Worm (Caenorhabditis elegans) whole organism, early embryonic: Measurements from ENCODE around the gene fipr-10.

Experiments used
- B0310.2 ChIP-seq: sonication (generic microtip); optimal IDR thresholded peaks from 2 replicates; lab custom pipeline; 2016; ENCODE audit warnings: mild to moderate bottlenecking, missing genetic modification characterization, missing compliant biosample characterization
- F13C5.2 ChIP-seq: sonication (generic microtip); optimal IDR thresholded peaks from 2 replicates; lab custom pipeline; 2017; ENCODE audit warnings: mild to moderate bottlenecking, missing genetic modification characterization, inconsistent platforms, missing compliant biosample characterization
- aly-1 ChIP-seq: sonication (generic microtip); optimal IDR thresholded peaks from 2 replicates; lab custom pipeline; 2016; ENCODE audit warnings: missing genetic modification characterization, missing compliant biosample characterization
- ama-1 ChIP-seq: fragments of 150-350 bp; optimal IDR thresholded peaks from 2 replicates; lab custom pipeline; 2014
- ceh-13 ChIP-seq: fragments of 200-800 bp; sonication (Bioruptor generic); optimal IDR thresholded peaks from 2 replicates; lab custom pipeline; 2018; ENCODE audit warnings: mild to moderate bottlenecking, missing genetic modification characterization, missing compliant biosample characterization
- ceh-36 ChIP-seq: sonication (generic microtip); optimal IDR thresholded peaks from 2 replicates; lab custom pipeline; 2016; ENCODE audit warnings: missing genetic modification characterization, inconsistent platforms, missing compliant biosample characterization
- ets-7 ChIP-seq: sonication (generic microtip); optimal IDR thresholded peaks from 2 replicates; lab custom pipeline; 2016; ENCODE audit warnings: missing genotype, missing genetic modification characterization, missing compliant biosample characterization
- flt-1 ChIP-seq: fragments of 200-800 bp; sonication (Bioruptor generic); IDR thresholded peaks from 2 replicates; pipeline ENCODE4 v1.3.6; 2022; ENCODE audit warnings: missing genetic modification characterization, missing compliant biosample characterization
- hmbx-1 ChIP-seq: sonication (generic microtip); optimal IDR thresholded peaks from 2 replicates; lab custom pipeline; 2016; ENCODE audit warnings: mild to moderate bottlenecking, missing genetic modification characterization, missing compliant biosample characterization
- hmg-4 ChIP-seq: fragments of 200-800 bp; sonication (Bioruptor generic); optimal IDR thresholded peaks from 2 replicates; lab custom pipeline; 2018; ENCODE audit warnings: mild to moderate bottlenecking, missing genetic modification characterization, missing compliant biosample characterization
- hnd-1 ChIP-seq: sonication (generic microtip); optimal IDR thresholded peaks from 2 replicates; lab custom pipeline; 2016; ENCODE audit warnings: missing genetic modification characterization, missing compliant biosample characterization
- pes-1 ChIP-seq: fragments of 200-800 bp; sonication (Bioruptor generic); IDR thresholded peaks from 2 replicates; pipeline ENCODE4 v1.3.6; 2022; ENCODE audit warnings: missing genetic modification reagents, missing genetic modification characterization, missing compliant biosample characterization
- scrt-1 ChIP-seq: fragments of 200-800 bp; sonication (Bioruptor generic); IDR thresholded peaks from 2 replicates; pipeline ENCODE4 v1.3.6; 2022; ENCODE audit warnings: missing genetic modification characterization, missing compliant biosample characterization
- sea-1 ChIP-seq: fragments of 200-800 bp; sonication (Bioruptor generic); conservative IDR thresholded peaks from 2 replicates; pipeline ENCODE4 v1.3.6; 2022; ENCODE audit warnings: missing genetic modification characterization, missing compliant biosample characterization
- tbx-11 ChIP-seq: fragments of 200-800 bp; sonication (Bioruptor generic); IDR thresholded peaks from 2 replicates; pipeline ENCODE4 v1.3.6; 2022; ENCODE audit warnings: missing genetic modification characterization, missing compliant biosample characterization
- tbx-37 ChIP-seq: fragments of 200-800 bp; sonication (Bioruptor generic); conservative IDR thresholded peaks from 2 replicates; pipeline ENCODE4 v1.3.6; 2022; ENCODE audit warnings: missing genetic modification reagents, missing genetic modification characterization, missing compliant biosample characterization
- tra-4 ChIP-seq: sonication (generic microtip); optimal IDR thresholded peaks from 2 replicates; lab custom pipeline; 2017; ENCODE audit warnings: missing genetic modification characterization, missing compliant biosample characterization

Gene fipr-10

DNA sequence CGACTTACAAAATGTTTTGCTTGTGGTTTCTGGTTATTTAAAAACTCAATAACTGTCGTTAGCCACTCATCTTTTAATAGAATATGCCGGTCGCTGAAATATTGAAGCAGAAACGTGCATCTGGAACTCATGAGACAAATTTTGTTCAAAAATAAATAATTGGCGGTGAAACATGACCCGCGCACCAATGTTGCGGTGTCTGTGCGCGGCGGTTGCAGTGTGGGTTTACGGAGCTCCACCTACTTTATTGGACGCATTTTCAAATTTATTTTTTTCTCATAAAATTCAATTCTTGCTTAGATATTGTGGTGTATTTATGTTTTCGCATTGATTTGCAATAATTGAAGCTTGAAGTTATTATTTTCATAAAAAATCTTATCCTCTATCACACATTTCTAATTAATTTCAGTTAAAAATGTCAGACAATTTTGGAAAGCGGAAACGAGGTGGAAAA, 16.7 kb downstream of the fipr-10 start, which contains the start of the genes rmh-2 and suds-3:
Gene rmh-2 (minus strand): TSS at position 164 of the 454 bp plus-strand sequence.
Gene suds-3 (plus strand): TSS at position 404 of the 454 bp plus-strand sequence.
- TF ChIP-seq hmg-4 (GFP tag; lab: Kevin White, UChicago) = peak; percentile 7
- no peak for TF ChIP-seq B0310.2

DNA sequence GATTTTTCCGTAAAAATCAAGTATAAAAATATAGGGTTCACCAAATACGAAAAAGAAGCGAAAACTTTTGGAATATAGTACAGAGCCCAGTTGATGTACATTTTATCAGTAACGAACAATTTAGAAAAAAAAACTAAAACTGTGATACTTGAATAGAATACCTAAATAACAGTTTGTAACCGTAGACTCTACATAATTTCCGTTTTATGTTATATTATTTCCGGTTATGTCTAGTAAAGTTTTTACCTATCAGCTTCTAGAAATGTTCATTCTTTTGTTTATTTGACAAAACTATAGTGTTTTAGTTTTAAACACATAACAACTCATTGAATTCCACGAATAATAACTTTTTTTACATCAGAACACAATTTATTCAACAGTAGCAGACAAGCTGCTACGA, 23.5 kb downstream of the fipr-10 start, which contains the start of gene srj-33:
Gene srj-33 (minus strand): TSS at position 101 of the 400 bp plus-strand sequence.
- TF ChIP-seq tbx-11 (GFP tag; lab: Robert Waterston, UW) (no peak), ceh-13 (no peak), hmg-4 (GFP tag; lab: Kevin White, UChicago) (no peak), ceh-36 (tag; lab: Kevin White, UChicago) (no peak), aly-1 (tag; lab: Kevin White, UChicago) (no peak), flt-1 (GFP tag; lab: Robert Waterston, UW) (no peak), ets-7 (no peak), ama-1 (lab: Kevin White, UChicago) (no peak), hnd-1 (tag; lab: Kevin White, UChicago) (no peak), B0310.2 (no peak), sea-1 (no peak), hmbx-1 (no peak), scrt-1 (GFP tag; lab: Robert Waterston, UW) (no peak), tbx-37 (GFP tag; lab: Robert Waterston, UW) (no peak), pes-1 (no peak), F13C5.2 (no peak)

DNA sequence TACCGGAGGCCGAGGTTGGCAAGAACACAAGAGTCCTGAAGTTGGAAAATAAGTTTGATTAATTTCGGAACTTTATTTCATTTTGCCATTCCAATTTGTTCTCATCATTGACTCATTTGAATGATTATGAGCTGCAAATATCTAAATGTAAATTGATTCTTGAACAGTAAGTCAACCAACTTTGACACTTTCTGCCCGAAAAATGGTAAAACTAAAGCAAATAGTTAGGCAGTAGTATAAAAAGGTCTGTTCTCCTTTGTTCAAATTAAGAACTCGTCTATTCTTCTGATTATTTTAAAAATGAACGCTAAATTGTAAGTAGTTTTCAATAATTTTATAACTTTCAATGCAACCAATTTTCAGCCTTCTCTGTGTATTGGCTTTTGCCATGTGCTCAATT, 29.1 kb downstream of the fipr-10 start, which contains the start of gene fipr-12:
Gene fipr-12 (plus strand): TSS at position 301 of the 400 bp plus-strand sequence.
- TF ChIP-seq hmg-4 (GFP tag; lab: Kevin White, UChicago) = no peak

DNA sequence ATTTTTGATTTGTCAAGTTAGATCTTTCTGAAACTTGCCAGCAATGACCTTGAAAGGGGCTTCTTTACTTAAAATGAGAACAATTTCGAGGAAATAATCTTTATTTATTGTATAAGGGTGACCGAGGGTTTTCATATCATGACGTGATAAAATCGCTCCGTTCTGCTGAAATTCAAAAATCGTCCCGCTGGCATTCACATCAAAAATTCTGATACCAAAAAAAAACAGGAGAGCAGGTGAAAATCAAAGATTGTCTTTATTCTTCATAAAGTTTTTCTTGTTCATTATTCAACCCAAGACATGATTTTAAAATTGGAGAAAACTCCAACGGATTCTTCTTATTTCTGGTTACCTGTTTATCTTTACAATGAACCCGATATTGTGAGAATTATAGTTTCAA, 30.1 kb downstream of the fipr-10 start, which contains the start of gene sre-28:
Gene sre-28 (plus strand): TSS at position 301 of the 400 bp plus-strand sequence.
- TF ChIP-seq hnd-1 (tag; lab: Kevin White, UChicago) (no peak), ets-7 (no peak), tbx-11 (GFP tag; lab: Robert Waterston, UW) (no peak), hmg-4 (GFP tag; lab: Kevin White, UChicago) (no peak), aly-1 (tag; lab: Kevin White, UChicago) (no peak), B0310.2 (no peak), tra-4 (no peak), sea-1 (no peak), tbx-37 (GFP tag; lab: Robert Waterston, UW) (no peak), flt-1 (GFP tag; lab: Robert Waterston, UW) (no peak), F13C5.2 (no peak)

- TF ChIP-seq hmg-4 (GFP tag; lab: Kevin White, UChicago) = no peak
- TF ChIP-seq pes-1 = no peak
- TF ChIP-seq hmbx-1 = no peak
- no peak for TF ChIP-seq ama-1 (lab: Kevin White, UChicago)
- TF ChIP-seq hnd-1 (tag; lab: Kevin White, UChicago) = no peak
- TF ChIP-seq ets-7 = no peak
- TF ChIP-seq tbx-11 (GFP tag; lab: Robert Waterston, UW) = no peak
- no peak for TF ChIP-seq B0310.2
- no peak for TF ChIP-seq ceh-36 (tag; lab: Kevin White, UChicago)
- no peak for TF ChIP-seq tra-4
- TF ChIP-seq scrt-1 (GFP tag; lab: Robert Waterston, UW) = no peak
- TF ChIP-seq aly-1 (tag; lab: Kevin White, UChicago) = no peak
- no peak for TF ChIP-seq flt-1 (GFP tag; lab: Robert Waterston, UW)
- no peak for TF ChIP-seq ceh-13
- no peak for TF ChIP-seq F13C5.2
- no peak for TF ChIP-seq tbx-37 (GFP tag; lab: Robert Waterston, UW)
These were observed 34.9 kb downstream of the fipr-10 start, which contains the start of gene nlp-58 for ce11 chrV:9948840-9949239. Gene nlp-58 (minus strand): TSS chrV:9948940.

DNA sequence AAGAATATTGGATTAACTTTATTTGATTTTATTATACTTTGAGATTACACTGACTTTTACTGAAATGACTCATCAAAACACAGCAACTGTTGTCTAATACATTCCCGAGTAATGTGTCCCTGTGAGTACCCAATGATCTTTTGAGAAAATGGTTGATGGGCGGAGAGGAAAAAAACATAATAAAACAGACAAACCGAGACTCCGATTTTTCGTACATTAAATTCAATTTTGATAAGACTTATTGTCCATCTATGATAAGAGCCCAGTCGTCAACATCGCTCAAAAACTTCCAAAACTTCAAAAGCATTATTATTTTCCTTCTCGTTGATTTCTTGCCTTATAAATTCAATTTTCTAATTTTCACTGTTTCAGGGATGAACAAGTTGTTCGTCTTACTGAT, 36.9 kb downstream of the fipr-10 start, which contains the start of gene ttr-46:
Gene ttr-46 (plus strand): TSS at position 373 of the 400 bp plus-strand sequence.
- no peak for TF ChIP-seq hmg-4 (GFP tag; lab: Kevin White, UChicago)
- TF ChIP-seq aly-1 (tag; lab: Kevin White, UChicago) = no peak
- no peak for TF ChIP-seq ceh-13
- TF ChIP-seq tbx-11 (GFP tag; lab: Robert Waterston, UW) = no peak
- no peak for TF ChIP-seq hnd-1 (tag; lab: Kevin White, UChicago)
- TF ChIP-seq tra-4 = no peak
- TF ChIP-seq B0310.2 = no peak
- TF ChIP-seq flt-1 (GFP tag; lab: Robert Waterston, UW) = no peak
- TF ChIP-seq ama-1 (lab: Kevin White, UChicago) = no peak
- no peak for TF ChIP-seq tbx-37 (GFP tag; lab: Robert Waterston, UW)
- no peak for TF ChIP-seq F13C5.2
- no peak for TF ChIP-seq scrt-1 (GFP tag; lab: Robert Waterston, UW)
- no peak for TF ChIP-seq ets-7
- TF ChIP-seq ceh-36 (tag; lab: Kevin White, UChicago) = no peak

- TF ChIP-seq sea-1 = no peak
These were observed 38.4 kb downstream of the fipr-10 start, which contains the start of gene mam-5 for ce11 chrV:9952396-9952795. Gene mam-5 (plus strand): TSS chrV:9952699.

DNA sequence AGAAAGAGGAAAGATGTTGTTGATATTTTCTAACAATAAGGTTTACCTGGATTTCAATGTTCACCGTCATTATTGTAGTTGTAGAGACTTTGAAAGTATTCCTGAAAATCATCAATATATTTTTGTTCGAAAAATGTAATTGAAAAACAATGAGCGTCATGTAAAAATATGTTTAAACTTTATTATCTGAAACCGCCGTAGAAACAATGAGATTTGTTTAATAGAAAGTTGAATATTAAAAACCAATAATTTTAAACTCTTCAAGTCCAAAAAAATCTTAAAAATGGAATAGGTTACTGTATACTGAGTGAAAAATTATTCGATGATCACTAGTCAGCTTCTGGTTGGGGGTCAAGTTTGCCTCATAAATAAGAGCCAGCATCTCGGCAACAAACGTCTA, 44.3 kb downstream of the fipr-10 start, which contains the start of gene anmt-3:
Gene anmt-3 (minus strand): TSS at position 101 of the 400 bp plus-strand sequence.
- TF ChIP-seq tbx-11 (GFP tag; lab: Robert Waterston, UW) = no peak
- no peak for TF ChIP-seq sea-1
- no peak for TF ChIP-seq tbx-37 (GFP tag; lab: Robert Waterston, UW)

- no peak for TF ChIP-seq hmg-4 (GFP tag; lab: Kevin White, UChicago)
- TF ChIP-seq ets-7 = no peak
- no peak for TF ChIP-seq aly-1 (tag; lab: Kevin White, UChicago)
- no peak for TF ChIP-seq ceh-13
- no peak for TF ChIP-seq hnd-1 (tag; lab: Kevin White, UChicago)
- TF ChIP-seq B0310.2 = no peak
- TF ChIP-seq ama-1 (lab: Kevin White, UChicago) = no peak
- TF ChIP-seq scrt-1 (GFP tag; lab: Robert Waterston, UW) = no peak
- no peak for TF ChIP-seq hmbx-1
- TF ChIP-seq pes-1 = no peak
- no peak for TF ChIP-seq tbx-11 (GFP tag; lab: Robert Waterston, UW)
- TF ChIP-seq sea-1 = no peak
- no peak for TF ChIP-seq flt-1 (GFP tag; lab: Robert Waterston, UW)
- no peak for TF ChIP-seq tbx-37 (GFP tag; lab: Robert Waterston, UW)
- TF ChIP-seq F13C5.2 = no peak
- TF ChIP-seq tra-4 = no peak
- no peak for TF ChIP-seq ceh-36 (tag; lab: Kevin White, UChicago)
These were observed 44.7 kb downstream of the fipr-10 start for ce11 chrV:9958654-9959053.
